Fruit fly (Drosophila melanogaster): ENCODE data around the gene SelR.

SelR gene

dm6 chr3R:10826796-10827524, 41.5 kb downstream of the SelR start, which contains the start of gene Cad86C (continued):
- peak; percentile 95 to 96 for TF ChIP-seq Trl (optimal IDR thresholded peaks at IDR 0.05)
- no peak for TF ChIP-seq Trl (GFP tag; optimal IDR thresholded peaks at IDR 0.05)
- TF ChIP-seq gfzf (GFP tag; optimal IDR thresholded peaks at IDR 0.05): no peak
- no peak for TF ChIP-seq gce (GFP tag; IDR thresholded peaks at IDR 0.05)
- no peak for TF ChIP-seq Kr (GFP tag; optimal IDR thresholded peaks at IDR 0.05)
- no peak for TF ChIP-seq pho (GFP tag; optimal IDR thresholded peaks at IDR 0.05)
- no peak for TF ChIP-seq CG2889 (GFP tag; IDR thresholded peaks at IDR 0.05)
- TF ChIP-seq CG6854 (GFP tag; optimal IDR thresholded peaks at IDR 0.05): peak; percentile 5
- no peak for TF ChIP-seq HmgZ (tag; optimal IDR thresholded peaks at IDR 0.05)
- TF ChIP-seq Rx (GFP tag; IDR thresholded peaks at IDR 0.05): no peak
- TF ChIP-seq CG9727 (GFP tag; optimal IDR thresholded peaks at IDR 0.05): no peak
- TF ChIP-seq Dll (GFP tag; IDR thresholded peaks at IDR 0.05; ENCODE audit: partially characterized antibody): peak; percentile 58; the same call in 2 of the 4 replicates
- TF ChIP-seq CG17385 (GFP tag; optimal IDR thresholded peaks at IDR 0.05): peak; percentile 12
- TF ChIP-seq CG7556 (GFP tag; optimal IDR thresholded peaks at IDR 0.05): no peak
- peak; percentile 62 for TF ChIP-seq CG14860 (GFP tag; IDR thresholded peaks at IDR 0.05; ENCODE audit: partially characterized antibody)
- no peak for TF ChIP-seq CG1647 (GFP tag; optimal IDR thresholded peaks at IDR 0.05)
- no peak for TF ChIP-seq Optix (GFP tag; IDR thresholded peaks at IDR 0.05)
- TF ChIP-seq H2.0 (GFP tag; IDR thresholded peaks at IDR 0.05): no peak
- TF ChIP-seq Jarid2 (GFP tag; optimal IDR thresholded peaks at IDR 0.05): peak; percentile 83
- no peak for TF ChIP-seq caup (GFP tag; optimal IDR thresholded peaks at IDR 0.05; ENCODE audit: severe bottlenecking)
- no peak for TF ChIP-seq btn (GFP tag; optimal IDR thresholded peaks at IDR 0.05)
- no peak for TF ChIP-seq ems (GFP tag; optimal IDR thresholded peaks at IDR 0.05)
- TF ChIP-seq hbn (GFP tag; IDR thresholded peaks at IDR 0.05; ENCODE audit: partially characterized antibody): peak; percentile 52
- no peak for TF ChIP-seq CG12659 (GFP tag; optimal IDR thresholded peaks at IDR 0.05)
- TF ChIP-seq vvl (GFP tag; IDR thresholded peaks at IDR 0.05): peak; percentile 49; the same call in 1 of the 2 replicates
- TF ChIP-seq CG7963 (GFP tag; IDR thresholded peaks at IDR 0.05; ENCODE audit: partially characterized antibody): 0 out of 3 replicates have a peak, but pooled peaks have one; percentile 40
- no peak for TF ChIP-seq CG17328 (GFP tag; IDR thresholded peaks at IDR 0.05)
- TF ChIP-seq CG12104 (GFP tag; optimal IDR thresholded peaks at IDR 0.05): no peak
- no peak for TF ChIP-seq CG18262 (tag; optimal IDR thresholded peaks at IDR 0.05)
- no peak for TF ChIP-seq CG6654 (GFP tag; optimal IDR thresholded peaks at IDR 0.05)
- TF ChIP-seq pan (optimal IDR thresholded peaks at IDR 0.05): no peak
- TF ChIP-seq pan (GFP tag; optimal IDR thresholded peaks at IDR 0.05 in 1 of 2, IDR thresholded peaks at IDR 0.05 in 1 of 2): peak in 1 of 2 experiments; percentile 19
- TF ChIP-seq Gsc (GFP tag; IDR thresholded peaks at IDR 0.05): no peak
- no peak for TF ChIP-seq Dp (GFP tag; optimal IDR thresholded peaks at IDR 0.05)
- TF ChIP-seq toy (GFP tag; IDR thresholded peaks at IDR 0.05): no peak
- TF ChIP-seq Doc3 (GFP tag; IDR thresholded peaks at IDR 0.05; ENCODE audit: partially characterized antibody): 0 out of 3 replicates have a peak, but pooled peaks have one; percentile 61
- no peak for TF ChIP-seq CG8924 (tag; optimal IDR thresholded peaks at IDR 0.05)
- no peak for TF ChIP-seq Hr39 (optimal IDR thresholded peaks at IDR 0.05)
- no peak for TF ChIP-seq eve (GFP tag; optimal IDR thresholded peaks at IDR 0.05)
- peak; percentile 67 for TF ChIP-seq sna (GFP tag; IDR thresholded peaks at IDR 0.05; ENCODE audit: partially characterized antibody)
- TF ChIP-seq pfk (GFP tag; optimal IDR thresholded peaks at IDR 0.05): no peak
- TF ChIP-seq Lhr (GFP tag; optimal IDR thresholded peaks at IDR 0.05): no peak
- TF ChIP-seq shn (GFP tag; optimal IDR thresholded peaks at IDR 0.05): no peak
- TF ChIP-seq slbo (GFP tag; IDR thresholded peaks at IDR 0.05): no peak
- TF ChIP-seq ro (GFP tag; IDR thresholded peaks at IDR 0.05): no peak
- no peak for TF ChIP-seq wdn (GFP tag; IDR thresholded peaks at IDR 0.05)
- no peak for TF ChIP-seq crc (GFP tag; optimal IDR thresholded peaks at IDR 0.05)
- peak; percentile 19 for TF ChIP-seq CG34376 (GFP tag; optimal IDR thresholded peaks at IDR 0.05)
- peak; percentile 10 for TF ChIP-seq CG13624 (GFP tag; optimal IDR thresholded peaks at IDR 0.05)
- no peak for TF ChIP-seq CG6175 (GFP tag; IDR thresholded peaks at IDR 0.05)
- TF ChIP-seq Mes4 (GFP tag; optimal IDR thresholded peaks at IDR 0.05): no peak

Measured in whole organism, embryonic.